Fruit fly (Drosophila melanogaster): ENCODE results near the gene CG43120.

dm6 chr3L:14346546-14346945, 35.2 kb upstream of the CG43120 start:
- TF ChIP-seq pan (optimal IDR thresholded peaks at IDR 0.05) (no peak), usp (GFP tag; optimal IDR thresholded peaks at IDR 0.05) (no peak), sv (GFP tag; optimal IDR thresholded peaks at IDR 0.05) (no peak), Sp1 (GFP tag; optimal IDR thresholded peaks at IDR 0.05) (no peak), Vsx2 (GFP tag; optimal IDR thresholded peaks at IDR 0.05; ENCODE audit: partially characterized antibody) (no peak), HLH106 (tag; optimal IDR thresholded peaks at IDR 0.05) (no peak), Dfd (GFP tag; optimal IDR thresholded peaks at IDR 0.05) (no peak), lola (GFP tag; optimal IDR thresholded peaks at IDR 0.05) (no peak), Rel (GFP tag; optimal IDR thresholded peaks at IDR 0.05) (no peak), Rel (tag; optimal IDR thresholded peaks at IDR 0.05) (no peak), psq (GFP tag; optimal IDR thresholded peaks at IDR 0.05) (no peak), Myc (optimal IDR thresholded peaks at IDR 0.05) (no peak), dl (GFP tag; optimal IDR thresholded peaks at IDR 0.05; ENCODE audit: insufficient read depth in 1 of 2, partially characterized antibody in 2 of 2) (no peak)
